Fruit fly (Drosophila melanogaster): Measurements from ENCODE around the gene CG13856.

The CG13856 gene

DNA sequence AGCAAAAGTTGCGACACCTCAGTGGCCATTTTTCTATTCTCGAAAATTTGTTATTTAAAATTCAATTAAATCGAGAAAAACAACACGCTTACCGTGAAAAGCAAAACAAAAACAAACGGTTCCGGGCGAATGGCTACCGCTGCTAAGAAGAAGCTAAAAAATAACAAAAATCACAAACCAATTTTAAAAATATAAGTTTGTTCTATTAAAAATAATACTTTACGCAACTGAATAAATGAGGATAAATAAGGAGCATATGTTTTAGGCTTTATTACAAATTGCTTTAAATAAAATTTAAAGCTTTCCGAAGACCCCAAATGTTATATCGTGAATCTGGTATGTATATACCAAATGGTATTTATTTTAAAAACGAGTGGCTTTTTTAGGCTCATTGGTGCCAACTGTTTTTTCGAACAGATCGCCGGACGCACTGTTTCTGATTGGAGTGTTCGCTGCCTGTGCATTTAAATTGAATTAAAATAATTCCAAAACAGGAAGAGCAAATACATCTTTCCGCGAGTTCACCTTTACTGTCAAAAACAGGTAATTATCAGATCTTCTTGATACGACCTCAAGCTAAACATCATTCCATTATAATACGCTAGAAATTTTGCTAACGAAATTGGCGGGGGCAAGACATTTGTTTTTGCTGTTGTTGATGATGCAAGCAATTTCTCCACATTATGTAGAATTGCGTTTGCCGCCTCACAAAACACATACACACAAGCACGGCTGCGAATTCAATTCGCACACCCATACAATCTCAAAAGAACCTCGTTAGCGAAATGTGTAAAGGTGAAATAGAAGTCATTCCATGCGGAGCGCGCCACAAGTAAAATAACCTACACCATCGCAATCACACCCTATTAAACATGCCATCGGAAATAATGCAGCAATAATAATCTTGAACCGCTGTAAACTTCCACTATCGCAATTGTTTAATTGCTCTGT lies 35.1 kb upstream of the CG13856 start, which contains the start of the genes Polr3F and PyK (continued):
- TF ChIP-seq CG17612 (GFP tag; IDR thresholded peaks at IDR 0.05), result no peak
- no peak for TF ChIP-seq Hey (tag; optimal IDR thresholded peaks at IDR 0.05)
- no peak for TF ChIP-seq ranshi (GFP tag; IDR thresholded peaks at IDR 0.05)
- TF ChIP-seq CG9727 (GFP tag; optimal IDR thresholded peaks at IDR 0.05), result peak; percentile 41
- peak; percentile 51 for TF ChIP-seq Hmr (GFP tag; optimal IDR thresholded peaks at IDR 0.05)
- peak; percentile 11 for TF ChIP-seq Sox100B (GFP tag; optimal IDR thresholded peaks at IDR 0.05)
- TF ChIP-seq Dp (GFP tag; optimal IDR thresholded peaks at IDR 0.05), result peak; percentile 66
- peak; percentile 44 for TF ChIP-seq sug (tag; optimal IDR thresholded peaks at IDR 0.05)
- TF ChIP-seq jumu (GFP tag; optimal IDR thresholded peaks at IDR 0.05), result peak; percentile 9
- peak; percentile 38 for TF ChIP-seq CG30020 (tag; optimal IDR thresholded peaks at IDR 0.05)
- TF ChIP-seq Dip3 (GFP tag; optimal IDR thresholded peaks at IDR 0.05), result peak; percentile 10
- TF ChIP-seq Dad (GFP tag; optimal IDR thresholded peaks at IDR 0.05), result peak; percentile 8
- TF ChIP-seq CG31365 (tag; optimal IDR thresholded peaks at IDR 0.05), result no peak
- TF ChIP-seq Drgx (GFP tag; IDR thresholded peaks at IDR 0.05), result peak; percentile 14; the same call in 1 of the 2 replicates
- peak; percentile 14 for TF ChIP-seq ind (GFP tag; optimal IDR thresholded peaks at IDR 0.05)
- peak; percentile 5 for TF ChIP-seq CG12155 (GFP tag; optimal IDR thresholded peaks at IDR 0.05)
- TF ChIP-seq Med (GFP tag), result peak; percentile 60
- TF ChIP-seq CG17385 (GFP tag; optimal IDR thresholded peaks at IDR 0.05), result peak; percentile 98
- TF ChIP-seq bsh (GFP tag; optimal IDR thresholded peaks at IDR 0.05), result peak in 1 of 2 experiments; percentile 46
- TF ChIP-seq CG9817 (tag; optimal IDR thresholded peaks at IDR 0.05), result peak; percentile 7
- no peak for TF ChIP-seq ham (GFP tag; IDR thresholded peaks at IDR 0.05)
- TF ChIP-seq dm (GFP tag; optimal IDR thresholded peaks at IDR 0.05), result peak; percentile 25
- TF ChIP-seq CG15073 (GFP tag; optimal IDR thresholded peaks at IDR 0.05), result no peak
- TF ChIP-seq CG6254 (GFP tag; optimal IDR thresholded peaks at IDR 0.05), result no peak
- TF ChIP-seq CG1832 (GFP tag; optimal IDR thresholded peaks at IDR 0.05), result no peak
- peak; percentile 52 for TF ChIP-seq CG2120 (GFP tag; optimal IDR thresholded peaks at IDR 0.05)
- TF ChIP-seq lab (GFP tag; optimal IDR thresholded peaks at IDR 0.05), result peak; percentile 43
- TF ChIP-seq ci (GFP tag; IDR thresholded peaks at IDR 0.05), result peak; percentile 33; the same call in 1 of the 3 replicates
- TF ChIP-seq tin (GFP tag; optimal IDR thresholded peaks at IDR 0.05), result peak; percentile 24
- no peak for TF ChIP-seq Lim3 (GFP tag; IDR thresholded peaks at IDR 0.05)
- TF ChIP-seq CG3407 (GFP tag; optimal IDR thresholded peaks at IDR 0.05), result no peak
- TF ChIP-seq MBD-R2 (GFP tag; IDR thresholded peaks at IDR 0.05), result peak; percentile 71; the same call in 1 of the 2 replicates
- TF ChIP-seq Nf-YB (GFP tag; optimal IDR thresholded peaks at IDR 0.05), result peak; percentile 14
- TF ChIP-seq zfh2 (GFP tag; optimal IDR thresholded peaks at IDR 0.05), result peak; percentile 15
- peak; percentile 53 for TF ChIP-seq CG12659 (GFP tag; optimal IDR thresholded peaks at IDR 0.05)
- TF ChIP-seq CG9932 (GFP tag; IDR thresholded peaks at IDR 0.05), result peak; percentile 47; the same call in 1 of the 2 replicates
- peak; percentile 30 for TF ChIP-seq CG4617 (GFP tag; optimal IDR thresholded peaks at IDR 0.05; ENCODE audit: borderline replicate concordance)
- TF ChIP-seq Myb (GFP tag; optimal IDR thresholded peaks at IDR 0.05), result peak; percentile 69
- peak; percentile 93 for TF ChIP-seq CG3995 (GFP tag; optimal IDR thresholded peaks at IDR 0.05)
- peak; percentile 25; the same call in 1 of the 2 replicates for TF ChIP-seq vvl (GFP tag; IDR thresholded peaks at IDR 0.05)
- TF ChIP-seq Sin3A (optimal IDR thresholded peaks at IDR 0.05), result peak; percentile 18
- peak; percentile 40 for TF ChIP-seq CG15601 (tag; optimal IDR thresholded peaks at IDR 0.05)
- peak; percentile 68 to 95 for TF ChIP-seq insv (GFP tag; optimal IDR thresholded peaks at IDR 0.05)
- TF ChIP-seq Bteb2 (GFP tag; optimal IDR thresholded peaks at IDR 0.05), result peak; percentile 6
- no peak for TF ChIP-seq CG16813 (GFP tag; IDR thresholded peaks at IDR 0.05; ENCODE audit: partially characterized antibody)
- TF ChIP-seq CG15696 (tag; optimal IDR thresholded peaks at IDR 0.05), result peak; percentile 13
- peak; percentile 79 for TF ChIP-seq gfzf (GFP tag; optimal IDR thresholded peaks at IDR 0.05)
- no peak for TF ChIP-seq Ravus (GFP tag; IDR thresholded peaks at IDR 0.05)
